Worm (Caenorhabditis elegans) whole organism, midembryonic: ENCODE results near the gene ZK632.11.

Source experiments
- T22C8.4 ChIP-seq: fragments of 200-800 bp; sonication (Bioruptor generic); IDR thresholded peaks from 2 replicates; pipeline ENCODE4 v1.3.6; 2022; ENCODE audit warnings: missing genetic modification characterization, missing compliant biosample characterization
- cog-1 ChIP-seq: sonication (generic microtip); optimal IDR thresholded peaks from 2 replicates; lab custom pipeline; 2016; ENCODE audit warnings: missing genetic modification characterization, missing compliant biosample characterization
- flt-1 ChIP-seq: fragments of 200-800 bp; sonication (Bioruptor generic); IDR thresholded peaks from 2 replicates; pipeline ENCODE4 v1.3.6; 2022; ENCODE audit warnings: missing genetic modification characterization, missing compliant biosample characterization
- klf-2 ChIP-seq: fragments of 200-800 bp; sonication (Bioruptor generic); conservative IDR thresholded peaks from 2 replicates; pipeline ENCODE4 v1.3.6; 2022; ENCODE audit warnings: missing genetic modification reagents, missing genetic modification characterization, missing compliant biosample characterization
- med-1 ChIP-seq: sonication (generic microtip); optimal IDR thresholded peaks from 2 replicates; lab custom pipeline; 2017; ENCODE audit warnings: missing genetic modification characterization, mild to moderate bottlenecking, missing compliant biosample characterization, antibody characterized with exemption, missing genetic modification reagents; ENCODE audit not compliant: insufficient read depth
- ref-1 ChIP-seq: fragments of 200-800 bp; sonication (Bioruptor generic); conservative IDR thresholded peaks from 2 replicates; pipeline ENCODE4 v1.3.6; 2022; ENCODE audit warnings: missing genetic modification reagents, missing genetic modification characterization, missing compliant biosample characterization
- tab-1 ChIP-seq: fragments of 200-800 bp; sonication (Bioruptor generic); IDR thresholded peaks from 2 replicates; pipeline ENCODE4 v1.3.6; 2022; ENCODE audit warnings: missing genetic modification characterization, missing compliant biosample characterization
- ztf-23 ChIP-seq: fragments of 200-800 bp; sonication (Bioruptor generic); IDR thresholded peaks from 2 replicates; pipeline ENCODE4 v1.3.6; 2022; ENCODE audit warnings: missing genetic modification reagents, missing genetic modification characterization, missing compliant biosample characterization
- ztf-29 ChIP-seq: fragments of 200-800 bp; sonication (Bioruptor generic); IDR thresholded peaks from 2 replicates; pipeline ENCODE4 v1.3.6; 2022; ENCODE audit warnings: missing genetic modification reagents, missing genetic modification characterization, missing compliant biosample characterization

ZK632.11 gene

ce11 chrIII:9850877-9851276, 23.2 kb downstream of the ZK632.11 start:
- no peak for TF ChIP-seq cog-1 (tag; lab: Kevin White, UChicago)
- no peak for TF ChIP-seq ztf-29 (GFP tag; lab: Robert Waterston, UW)
- no peak for TF ChIP-seq flt-1 (GFP tag; lab: Robert Waterston, UW)
- TF ChIP-seq tab-1 (GFP tag; lab: Robert Waterston, UW) = no peak
- TF ChIP-seq med-1 (GFP tag; lab: Kevin White, UChicago) = no peak
- TF ChIP-seq klf-2 = no peak
- no peak for TF ChIP-seq ztf-23 (GFP tag; lab: Robert Waterston, UW)
- TF ChIP-seq ref-1 = no peak

ce11 chrIII:9851547-9851946, 23.8 kb downstream of the ZK632.11 start, which contains the start of gene K11H3.3:
TSS of gene K11H3.3 (plus strand) at chrIII:9851854.
- TF ChIP-seq klf-2 (no peak), tab-1 (GFP tag; lab: Robert Waterston, UW) (no peak), T22C8.4 (GFP tag; lab: Robert Waterston, UW) (no peak), flt-1 (GFP tag; lab: Robert Waterston, UW) (no peak), med-1 (GFP tag; lab: Kevin White, UChicago) (no peak), ztf-29 (GFP tag; lab: Robert Waterston, UW) (no peak), ztf-23 (GFP tag; lab: Robert Waterston, UW) (no peak), cog-1 (tag; lab: Kevin White, UChicago) (no peak), ref-1 (no peak)

- TF ChIP-seq flt-1 (GFP tag; lab: Robert Waterston, UW) (no peak), klf-2 (no peak)
Observed at ce11 chrIII:9853667-9854620, 26.2 kb downstream of the ZK632.11 start.

- TF ChIP-seq med-1 (GFP tag; lab: Kevin White, UChicago) = no peak
- no peak for TF ChIP-seq flt-1 (GFP tag; lab: Robert Waterston, UW)
- no peak for TF ChIP-seq cog-1 (tag; lab: Kevin White, UChicago)
- no peak for TF ChIP-seq ref-1
- TF ChIP-seq klf-2 = no peak
- no peak for TF ChIP-seq ztf-23 (GFP tag; lab: Robert Waterston, UW)
- TF ChIP-seq ztf-29 (GFP tag; lab: Robert Waterston, UW) = no peak
Observed at ce11 chrIII:9854960-9855359, 27.2 kb downstream of the ZK632.11 start.

- TF ChIP-seq med-1 (GFP tag; lab: Kevin White, UChicago) (no peak), flt-1 (GFP tag; lab: Robert Waterston, UW) (no peak), klf-2 (no peak), T22C8.4 (GFP tag; lab: Robert Waterston, UW) (no peak), ztf-29 (GFP tag; lab: Robert Waterston, UW) (no peak), ref-1 (no peak), ztf-23 (GFP tag; lab: Robert Waterston, UW) (no peak), cog-1 (tag; lab: Kevin White, UChicago) (no peak), tab-1 (GFP tag; lab: Robert Waterston, UW) (no peak)
Observed at ce11 chrIII:9857110-9857509, 29.4 kb downstream of the ZK632.11 start.

- TF ChIP-seq klf-2 (no peak), ref-1 (no peak), ztf-29 (GFP tag; lab: Robert Waterston, UW) (no peak), T22C8.4 (GFP tag; lab: Robert Waterston, UW) (no peak), ztf-23 (GFP tag; lab: Robert Waterston, UW) (no peak), med-1 (GFP tag; lab: Kevin White, UChicago) (no peak), cog-1 (tag; lab: Kevin White, UChicago) (no peak), flt-1 (GFP tag; lab: Robert Waterston, UW) (no peak), tab-1 (GFP tag; lab: Robert Waterston, UW) (no peak)
Observed at ce11 chrIII:9858061-9858460, 30.3 kb downstream of the ZK632.11 start.

- TF ChIP-seq ztf-23 (GFP tag; lab: Robert Waterston, UW) (no peak), flt-1 (GFP tag; lab: Robert Waterston, UW) (no peak)
Observed at ce11 chrIII:9859133-9859775, 31.5 kb downstream of the ZK632.11 start, which contains the start of gene gpdh-2. TSS of gene gpdh-2 (minus strand) at chrIII:9859183.

ce11 chrIII:9860201-9860780, 32.6 kb downstream of the ZK632.11 start, which contains the start of gene twk-48:
TSS of gene twk-48 (plus strand) at chrIII:9860730.
- no peak for TF ChIP-seq ztf-29 (GFP tag; lab: Robert Waterston, UW)
- no peak for TF ChIP-seq T22C8.4 (GFP tag; lab: Robert Waterston, UW)
- no peak for TF ChIP-seq tab-1 (GFP tag; lab: Robert Waterston, UW)
- no peak for TF ChIP-seq cog-1 (tag; lab: Kevin White, UChicago)
- no peak for TF ChIP-seq ref-1
- no peak for TF ChIP-seq med-1 (GFP tag; lab: Kevin White, UChicago)
- TF ChIP-seq klf-2 = no peak
- TF ChIP-seq flt-1 (GFP tag; lab: Robert Waterston, UW) = no peak
- TF ChIP-seq ztf-23 (GFP tag; lab: Robert Waterston, UW) = no peak
